Worm (Caenorhabditis elegans) whole organism, L4/young adult: Measurements from ENCODE around the gene romo-1.

Source experiments
- W03F9.2 ChIP-seq: fragments of 150-350 bp; optimal IDR thresholded peaks from 2 replicates; lab custom pipeline; 2014; ENCODE audit warnings: missing biosample characterization, missing genetic modification characterization
- him-1 ChIP-seq: sonication (generic microtip); optimal IDR thresholded peaks from 2 replicates; lab custom pipeline; 2016; ENCODE audit warnings: missing genotype, missing genetic modification reagents, missing genetic modification characterization, missing compliant biosample characterization

ce11 chrII:13190412-13190811 lies 47.3 kb downstream of the romo-1 start:
- TF ChIP-seq W03F9.2 (tag; lab: Kevin White, UChicago), result no peak
- no peak for TF ChIP-seq him-1 (tag; lab: Kevin White, UChicago)
